Fruit fly (Drosophila melanogaster) whole organism, pupa: Measurements from ENCODE around the gene CG32568.

Source experiments
- CG10348 ChIP-seq: fragments of 200-800 bp; sonication (Bioruptor generic); IDR thresholded peaks from 2 replicates; pipeline ENCODE4 v1.3.6; 2022; ENCODE audit warnings: missing biosample characterization, missing genetic modification characterization
- CG14655 ChIP-seq: fragments of 200-800 bp; sonication (Bioruptor generic); optimal IDR thresholded peaks from 3 replicates; lab custom pipeline; 2017; ENCODE audit warnings: mild to moderate bottlenecking, missing biosample characterization, missing genetic modification reagents, missing genetic modification characterization
- CG15710 ChIP-seq: fragments of 200-800 bp; sonication (Bioruptor generic); optimal IDR thresholded peaks from 2 replicates; lab custom pipeline; 2018; ENCODE audit warnings: missing biosample characterization, mild to moderate bottlenecking, missing genetic modification characterization, moderate library complexity
- CG17806 ChIP-seq: fragments of 200-800 bp; sonication (Bioruptor generic); optimal IDR thresholded peaks from 2 replicates; lab custom pipeline; 2018; ENCODE audit warnings: missing biosample characterization, mild to moderate bottlenecking, missing genetic modification characterization, moderate library complexity
- CG8159 ChIP-seq: fragments of 200-800 bp; sonication (Bioruptor generic); optimal IDR thresholded peaks from 3 replicates; lab custom pipeline; 2018; ENCODE audit warnings: missing biosample characterization, mild to moderate bottlenecking, missing genetic modification characterization, moderate library complexity
- CG8301 ChIP-seq: fragments of 200-800 bp; sonication (Bioruptor generic); optimal IDR thresholded peaks from 2 replicates; lab custom pipeline; 2018; ENCODE audit warnings: missing biosample characterization, mild to moderate bottlenecking, missing genetic modification characterization
- CG9948 ChIP-seq: fragments of 200-800 bp; sonication (Bioruptor generic); optimal IDR thresholded peaks from 2 replicates; lab custom pipeline; 2018; ENCODE audit warnings: missing biosample characterization, mild to moderate bottlenecking, missing genetic modification characterization, moderate library complexity
- D1 ChIP-seq: fragments of 200-800 bp; sonication (Bioruptor generic); optimal IDR thresholded peaks from 2 replicates; lab custom pipeline; 2018; ENCODE audit warnings: missing biosample characterization, mild to moderate bottlenecking, missing genetic modification characterization, moderate library complexity
- EcR ChIP-seq: fragments of 200-800 bp; sonication (Bioruptor generic); optimal IDR thresholded peaks from 3 replicates; lab custom pipeline; 2019; ENCODE audit warnings: missing biosample characterization, missing genetic modification characterization, mild to moderate bottlenecking, moderate library complexity, missing genetic modification reagents
- Ets98B ChIP-seq: fragments of 200-800 bp; sonication (Bioruptor generic); IDR thresholded peaks from 2 replicates; pipeline ENCODE4 v1.3.6; 2022; ENCODE audit warnings: missing biosample characterization, missing genetic modification characterization
- Pif1A ChIP-seq: fragments of 200-800 bp; sonication (Bioruptor generic); optimal IDR thresholded peaks from 3 replicates; lab custom pipeline; 2016; ENCODE audit warnings: missing biosample characterization, missing genetic modification characterization
- Pif1B ChIP-seq: fragments of 200-800 bp; sonication (Bioruptor generic); optimal IDR thresholded peaks from 3 replicates; lab custom pipeline; 2016; ENCODE audit warnings: missing biosample characterization, missing genetic modification characterization
- Snoo ChIP-seq: fragments of 200-800 bp; sonication (Bioruptor generic); optimal IDR thresholded peaks from 3 replicates; lab custom pipeline; 2017; ENCODE audit warnings: missing biosample characterization, mild to moderate bottlenecking, missing genetic modification characterization, inconsistent platforms
- fd96Ca ChIP-seq: fragments of 200-800 bp; sonication (Bioruptor generic); IDR thresholded peaks from 3 replicates; pipeline ENCODE4 v1.3.6; 2022; ENCODE audit warnings: missing biosample characterization, missing genetic modification characterization

- peak; percentile 46 for TF ChIP-seq CG8301 (tag; lab: Kevin White, UChicago)
- no peak for TF ChIP-seq D1 (tag; lab: Kevin White, UChicago)
- TF ChIP-seq CG10348 (GFP tag; lab: Robert Waterston, UW): peak; percentile 22; the same call in 1 of the 2 replicates
- peak; percentile 70 for TF ChIP-seq EcR (GFP tag; lab: Kevin White, UChicago)
- TF ChIP-seq Pif1A (GFP tag; lab: Kevin White, UChicago): no peak
- TF ChIP-seq CG8159 (tag; lab: Kevin White, UChicago): peak; percentile 64
- TF ChIP-seq CG17806 (tag; lab: Kevin White, UChicago): peak; percentile 60
- 0 out of 3 replicates have a peak, but pooled peaks have one; percentile 42 for TF ChIP-seq fd96Ca (GFP tag; lab: Robert Waterston, UW)
- peak; percentile 68 for TF ChIP-seq CG9948 (tag; lab: Kevin White, UChicago)
- peak; percentile 51 for TF ChIP-seq CG15710 (tag; lab: Kevin White, UChicago)
- TF ChIP-seq Ets98B: peak; percentile 43; the same call in 1 of the 2 replicates
- peak; percentile 53 for TF ChIP-seq CG14655 (GFP tag; lab: Kevin White, UChicago)
- TF ChIP-seq Snoo: peak; percentile 65
- TF ChIP-seq Pif1B: no peak
Measured at dm6 chrX:16723203-16724173, 17.2 kb upstream of the CG32568 start.
